Worm (Caenorhabditis elegans): ENCODE results near the gene ave-1.

The ave-1 gene

DNA sequence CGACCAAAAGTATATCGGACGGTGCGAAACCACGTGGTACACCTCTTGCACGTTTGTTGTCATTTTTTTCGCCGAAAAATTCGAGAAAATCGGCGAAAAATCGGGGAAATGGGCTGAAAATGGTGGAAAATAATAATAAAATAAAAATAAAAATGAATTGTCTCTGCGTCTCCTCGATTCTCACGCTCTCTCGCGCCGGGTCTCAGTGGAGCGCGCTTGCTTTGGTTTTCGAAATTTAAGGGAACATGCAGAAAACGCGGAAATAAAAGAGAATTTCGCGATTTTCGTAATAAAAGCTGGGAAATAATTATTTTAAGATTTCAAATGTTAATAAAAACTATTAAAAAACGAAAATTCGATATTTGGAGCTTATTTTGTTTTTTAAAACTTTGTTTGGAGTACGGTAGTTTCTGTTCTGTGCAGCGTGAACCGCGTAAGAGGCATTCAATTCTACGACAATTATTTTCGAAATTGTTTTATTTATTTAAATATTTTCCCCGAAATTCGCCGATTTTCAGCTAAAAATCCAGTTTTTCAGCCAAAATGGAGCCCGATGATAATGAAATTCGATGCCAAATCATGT lies at the start of gene ave-1, which contains the start of gene M01G5.1:
ave-1 (minus strand) TSS at position 113 of the 583 bp plus-strand sequence.
M01G5.1 (plus strand) TSS at position 539 of the 583 bp plus-strand sequence.
- no peak for TF ChIP-seq ceh-13 (GFP tag; optimal IDR thresholded peaks at IDR 0.05)
- TF ChIP-seq ceh-36 (tag; optimal IDR thresholded peaks at IDR 0.05): no peak
- TF ChIP-seq B0310.2 (tag; optimal IDR thresholded peaks at IDR 0.05): no peak
- no peak for TF ChIP-seq aly-1 (tag; optimal IDR thresholded peaks at IDR 0.05)
- no peak for TF ChIP-seq tbx-37 (GFP tag; conservative IDR thresholded peaks at IDR 0.05)
- no peak for TF ChIP-seq hnd-1 (tag; optimal IDR thresholded peaks at IDR 0.05)
- no peak for TF ChIP-seq ets-7 (tag; optimal IDR thresholded peaks at IDR 0.05)
- no peak for TF ChIP-seq tbx-11 (GFP tag; IDR thresholded peaks at IDR 0.05)

DNA sequence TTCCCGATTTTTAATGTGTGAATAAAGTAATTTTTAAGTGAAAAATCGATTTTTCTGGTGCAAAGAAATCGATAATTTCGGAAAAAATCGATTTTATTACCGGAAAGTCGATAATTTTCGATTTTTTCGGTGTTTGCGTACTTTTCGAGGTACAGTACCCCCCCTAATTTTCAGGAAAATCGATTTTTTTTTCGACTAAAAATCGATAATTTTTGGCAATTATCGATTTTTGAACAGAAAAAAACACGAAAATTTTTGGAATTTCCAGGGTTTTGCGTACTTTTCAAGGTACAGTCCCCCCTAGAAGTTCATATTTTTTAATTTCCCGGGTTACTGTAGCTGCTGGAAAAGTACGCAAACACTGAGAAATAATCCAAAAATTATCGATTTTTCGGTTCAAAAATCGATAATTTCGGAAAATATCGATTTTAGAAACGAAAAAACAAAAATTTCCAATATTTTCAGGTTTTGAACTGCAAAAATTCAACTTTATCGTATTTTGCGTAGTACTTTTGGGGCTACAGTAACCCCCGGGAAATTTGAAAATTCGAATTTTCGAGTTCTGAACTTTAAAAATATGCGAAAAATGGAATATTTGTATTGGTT lies 47.7 kb upstream of the ave-1 start:
- no peak for TF ChIP-seq F13C5.2 (tag; optimal IDR thresholded peaks at IDR 0.05)
- no peak for TF ChIP-seq ets-7 (tag; optimal IDR thresholded peaks at IDR 0.05)
- no peak for TF ChIP-seq aly-1 (tag; optimal IDR thresholded peaks at IDR 0.05)
- TF ChIP-seq sea-1 (GFP tag; conservative IDR thresholded peaks at IDR 0.05): no peak
- TF ChIP-seq ama-1 (optimal IDR thresholded peaks at IDR 0.05): no peak
- TF ChIP-seq B0310.2 (tag; optimal IDR thresholded peaks at IDR 0.05): no peak
- TF ChIP-seq tra-4 (tag; optimal IDR thresholded peaks at IDR 0.05): no peak
- TF ChIP-seq hnd-1 (tag; optimal IDR thresholded peaks at IDR 0.05): no peak
- no peak for TF ChIP-seq hmbx-1 (tag; optimal IDR thresholded peaks at IDR 0.05)
- no peak for TF ChIP-seq ceh-13 (GFP tag; optimal IDR thresholded peaks at IDR 0.05)
- TF ChIP-seq pes-1 (GFP tag; IDR thresholded peaks at IDR 0.05): no peak

DNA sequence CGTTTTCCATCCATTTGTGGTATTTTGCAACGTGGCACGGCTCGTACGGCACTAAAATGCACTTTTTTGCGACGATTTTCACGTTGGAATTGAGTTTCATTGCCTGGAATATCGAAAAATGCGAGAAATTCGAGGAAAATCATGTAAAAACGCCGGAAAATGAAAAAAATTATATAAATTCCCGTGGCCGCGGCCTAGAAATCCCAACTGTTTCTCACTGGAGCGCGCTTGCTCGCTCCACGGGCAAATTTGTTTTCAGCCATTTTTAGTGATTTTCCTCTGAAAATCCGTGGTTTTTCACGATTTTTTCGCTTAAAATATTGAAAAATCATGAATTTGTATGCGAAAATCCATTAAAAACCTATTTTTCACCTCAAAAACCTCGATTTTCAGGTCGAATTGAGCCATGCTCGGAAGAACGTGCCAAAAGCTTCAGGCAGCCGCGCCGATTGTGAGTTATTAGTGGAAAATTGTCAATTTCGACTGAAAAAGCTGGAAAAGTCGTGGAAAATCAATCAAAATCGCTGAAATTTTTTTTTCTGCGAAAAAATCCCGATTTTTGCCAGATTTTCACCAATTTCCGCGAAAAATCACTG lies 44.4 kb upstream of the ave-1 start, which contains the start of the genes Y67D2.5 and cisd-3.2:
Y67D2.5 (minus strand) TSS at position 145 of the 596 bp plus-strand sequence.
cisd-3.2 (plus strand) TSS at position 394 of the 596 bp plus-strand sequence.
- no peak for TF ChIP-seq F13C5.2 (tag; optimal IDR thresholded peaks at IDR 0.05)
- no peak for TF ChIP-seq hmg-4 (GFP tag; optimal IDR thresholded peaks at IDR 0.05)
- TF ChIP-seq tbx-37 (GFP tag; conservative IDR thresholded peaks at IDR 0.05): peak; percentile 44; the same call in 1 of the 2 replicates

DNA sequence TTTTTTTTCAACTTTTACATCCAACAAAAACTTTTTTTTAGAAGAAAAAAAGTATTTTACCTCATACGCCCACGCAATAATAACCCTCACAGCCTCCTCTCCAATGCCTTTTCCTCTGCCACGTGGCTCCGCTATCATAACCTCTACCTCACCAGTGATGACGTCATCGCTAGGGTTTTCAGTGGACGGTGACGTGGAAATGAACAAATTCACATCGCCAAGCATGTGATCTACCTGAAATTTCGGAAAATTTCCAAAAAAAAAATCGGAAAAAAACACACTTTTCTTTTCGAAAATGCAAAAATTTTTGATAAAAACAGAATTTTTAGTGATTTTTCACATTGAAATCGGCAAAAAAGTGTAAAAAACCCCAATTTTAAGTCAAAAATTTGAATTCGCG lies 43.6 kb upstream of the ave-1 start:
- TF ChIP-seq flt-1 (GFP tag; IDR thresholded peaks at IDR 0.05): no peak
- TF ChIP-seq tra-4 (tag; optimal IDR thresholded peaks at IDR 0.05): no peak
- no peak for TF ChIP-seq hmbx-1 (tag; optimal IDR thresholded peaks at IDR 0.05)
- no peak for TF ChIP-seq aly-1 (tag; optimal IDR thresholded peaks at IDR 0.05)
- no peak for TF ChIP-seq tbx-11 (GFP tag; IDR thresholded peaks at IDR 0.05)
- no peak for TF ChIP-seq ceh-36 (tag; optimal IDR thresholded peaks at IDR 0.05)
- no peak for TF ChIP-seq ets-7 (tag; optimal IDR thresholded peaks at IDR 0.05)
- TF ChIP-seq pes-1 (GFP tag; IDR thresholded peaks at IDR 0.05): no peak
- no peak for TF ChIP-seq sea-1 (GFP tag; conservative IDR thresholded peaks at IDR 0.05)
- no peak for TF ChIP-seq B0310.2 (tag; optimal IDR thresholded peaks at IDR 0.05)
- TF ChIP-seq tbx-37 (GFP tag; conservative IDR thresholded peaks at IDR 0.05): no peak
- TF ChIP-seq hmg-4 (GFP tag; optimal IDR thresholded peaks at IDR 0.05): no peak
- TF ChIP-seq ceh-13 (GFP tag; optimal IDR thresholded peaks at IDR 0.05): no peak
- no peak for TF ChIP-seq F13C5.2 (tag; optimal IDR thresholded peaks at IDR 0.05)
- no peak for TF ChIP-seq scrt-1 (GFP tag; IDR thresholded peaks at IDR 0.05)
- TF ChIP-seq hnd-1 (tag; optimal IDR thresholded peaks at IDR 0.05): no peak
- TF ChIP-seq ama-1 (optimal IDR thresholded peaks at IDR 0.05): no peak

DNA sequence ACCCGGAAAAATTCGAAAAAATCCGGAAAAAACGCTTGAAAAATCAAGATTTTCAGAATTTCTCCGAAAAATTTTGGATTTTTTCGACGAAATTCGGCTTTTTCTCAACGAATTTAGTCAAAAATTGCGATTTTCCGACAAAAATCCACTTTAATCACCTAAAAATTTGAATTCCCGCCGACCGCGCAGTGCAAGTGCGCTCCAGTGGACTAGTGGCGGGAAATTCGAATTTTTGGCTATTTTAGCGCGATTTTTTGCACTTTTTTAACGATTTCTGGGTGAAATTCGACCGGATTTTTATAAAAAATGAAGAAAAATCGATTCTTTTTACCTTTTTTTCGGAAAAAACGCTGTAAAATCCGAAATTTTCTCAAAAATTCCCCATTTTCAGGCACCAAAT lies 38.7 kb upstream of the ave-1 start:
- TF ChIP-seq tbx-11 (GFP tag; IDR thresholded peaks at IDR 0.05): no peak
- no peak for TF ChIP-seq ceh-36 (tag; optimal IDR thresholded peaks at IDR 0.05)
- TF ChIP-seq ama-1 (optimal IDR thresholded peaks at IDR 0.05): no peak
- no peak for TF ChIP-seq flt-1 (GFP tag; IDR thresholded peaks at IDR 0.05)
- TF ChIP-seq hnd-1 (tag; optimal IDR thresholded peaks at IDR 0.05): no peak
- TF ChIP-seq aly-1 (tag; optimal IDR thresholded peaks at IDR 0.05): no peak
- no peak for TF ChIP-seq ets-7 (tag; optimal IDR thresholded peaks at IDR 0.05)
- TF ChIP-seq scrt-1 (GFP tag; IDR thresholded peaks at IDR 0.05): no peak
- no peak for TF ChIP-seq sea-1 (GFP tag; conservative IDR thresholded peaks at IDR 0.05)
- TF ChIP-seq hmg-4 (GFP tag; optimal IDR thresholded peaks at IDR 0.05): no peak
- TF ChIP-seq ceh-13 (GFP tag; optimal IDR thresholded peaks at IDR 0.05): no peak
- TF ChIP-seq tra-4 (tag; optimal IDR thresholded peaks at IDR 0.05): no peak
- no peak for TF ChIP-seq hmbx-1 (tag; optimal IDR thresholded peaks at IDR 0.05)

DNA sequence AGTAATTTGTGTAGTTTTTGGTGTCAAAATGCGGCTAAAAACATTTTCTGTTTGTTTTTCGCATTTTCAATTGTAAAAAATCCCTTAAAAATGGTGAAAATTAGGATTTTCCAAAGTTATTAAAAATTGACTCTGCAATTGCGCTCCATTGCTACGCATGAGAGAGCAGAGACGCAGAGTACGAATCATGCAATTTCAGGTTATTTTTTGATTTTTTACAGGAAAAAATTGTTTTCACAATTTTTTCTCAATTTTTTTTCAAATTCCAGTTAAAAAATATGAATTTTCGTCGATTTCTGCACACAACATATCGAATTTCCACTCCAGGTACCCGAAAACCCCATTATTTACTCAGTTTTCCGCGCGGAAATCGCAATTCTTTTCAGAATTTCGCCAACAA lies 37.8 kb upstream of the ave-1 start, which contains the start of gene mtg-1:
mtg-1 (plus strand) TSS at position 160 of the 400 bp plus-strand sequence.
- no peak for TF ChIP-seq hnd-1 (tag; optimal IDR thresholded peaks at IDR 0.05)
- TF ChIP-seq F13C5.2 (tag; optimal IDR thresholded peaks at IDR 0.05): no peak
- no peak for TF ChIP-seq sea-1 (GFP tag; conservative IDR thresholded peaks at IDR 0.05)
- TF ChIP-seq pes-1 (GFP tag; IDR thresholded peaks at IDR 0.05): no peak
- TF ChIP-seq tbx-11 (GFP tag; IDR thresholded peaks at IDR 0.05): no peak
- TF ChIP-seq tbx-37 (GFP tag; conservative IDR thresholded peaks at IDR 0.05): no peak
- TF ChIP-seq ceh-36 (tag; optimal IDR thresholded peaks at IDR 0.05): no peak
- no peak for TF ChIP-seq aly-1 (tag; optimal IDR thresholded peaks at IDR 0.05)
- no peak for TF ChIP-seq hmg-4 (GFP tag; optimal IDR thresholded peaks at IDR 0.05)
- no peak for TF ChIP-seq ceh-13 (GFP tag; optimal IDR thresholded peaks at IDR 0.05)

DNA sequence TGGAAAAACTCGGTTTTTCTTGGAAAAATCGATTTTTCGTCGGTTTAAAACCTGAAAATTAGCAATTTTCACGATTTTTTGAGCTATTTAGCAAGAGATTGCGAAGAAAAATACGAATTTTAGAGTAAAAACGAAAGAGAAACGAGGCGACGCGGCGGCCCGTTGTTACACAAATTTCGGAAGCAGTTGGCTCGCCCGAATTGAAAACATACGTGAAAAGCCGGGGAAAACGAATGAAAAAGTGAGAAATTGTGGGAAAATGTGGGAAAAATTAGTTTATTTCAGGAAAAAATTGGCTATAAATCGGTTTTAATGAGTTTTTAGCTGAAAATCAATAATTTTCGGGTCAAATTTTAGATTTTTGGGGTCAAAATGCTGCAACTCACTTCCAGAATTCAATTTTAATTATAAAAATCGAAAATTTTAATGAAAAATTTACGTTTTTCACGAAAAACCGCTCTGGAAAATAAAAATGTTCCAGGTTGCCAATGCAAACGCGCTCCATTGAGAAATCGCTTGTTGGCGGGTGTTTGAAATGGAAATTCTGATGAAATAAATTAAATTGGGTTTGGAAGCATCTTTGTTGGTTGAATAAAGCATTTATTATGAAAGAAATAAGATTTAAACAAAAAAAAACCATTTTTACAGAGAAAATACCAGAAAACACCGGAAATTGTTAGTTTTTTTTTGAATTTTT lies 37.1 kb upstream of the ave-1 start, which contains the start of gene snf-6:
snf-6 (minus strand) TSS at position 51 of the 697 bp plus-strand sequence.
- TF ChIP-seq hmbx-1 (tag; optimal IDR thresholded peaks at IDR 0.05) (no peak), ceh-13 (GFP tag; optimal IDR thresholded peaks at IDR 0.05) (no peak), hnd-1 (tag; optimal IDR thresholded peaks at IDR 0.05) (no peak), B0310.2 (tag; optimal IDR thresholded peaks at IDR 0.05) (no peak), ets-7 (tag; optimal IDR thresholded peaks at IDR 0.05) (no peak), pes-1 (GFP tag; IDR thresholded peaks at IDR 0.05) (no peak), aly-1 (tag; optimal IDR thresholded peaks at IDR 0.05) (no peak), flt-1 (GFP tag; IDR thresholded peaks at IDR 0.05) (no peak), tbx-37 (GFP tag; conservative IDR thresholded peaks at IDR 0.05) (no peak), hmg-4 (GFP tag; optimal IDR thresholded peaks at IDR 0.05) (no peak), tra-4 (tag; optimal IDR thresholded peaks at IDR 0.05) (no peak), ama-1 (optimal IDR thresholded peaks at IDR 0.05) (no peak), ceh-36 (tag; optimal IDR thresholded peaks at IDR 0.05) (no peak), F13C5.2 (tag; optimal IDR thresholded peaks at IDR 0.05) (no peak), sea-1 (GFP tag; conservative IDR thresholded peaks at IDR 0.05) (no peak), scrt-1 (GFP tag; IDR thresholded peaks at IDR 0.05) (no peak), tbx-11 (GFP tag; IDR thresholded peaks at IDR 0.05) (no peak)

All from whole organism, early embryonic.